In genomic region chr3R:20464267-20464768, dm6 we compare ENCODE assay signal across 4 fruit fly cellular contexts.
A peak's percentile ranks its signal among the peaks of the same experiment; 100 is the strongest.
TF ChIP-seq lines count a peak whose summit lies in the region.

No protein-coding gene starts in this region.

- peak; percentile 51 to 53 for TF ChIP-seq CTCF in S2 (optimal IDR thresholded peaks at IDR 0.05; lab: Kevin White, UChicago)
- TF ChIP-seq CTCF in whole organism, embryonic (GFP tag; optimal IDR thresholded peaks at IDR 0.05; lab: Kevin White, UChicago) = peak; percentile 72

TF ChIP-seq in whole organism, embryonic, 481 proteins besides CTCF, POLR2A, EP300 and RAD21 (continues in another document):
- TF ChIP-seq CG14710 (tag; optimal IDR thresholded peaks at IDR 0.05; lab: Kevin White, UChicago) = no peak
- no peak for TF ChIP-seq kah (GFP tag; optimal IDR thresholded peaks at IDR 0.05; lab: Kevin White, UChicago)
- peak; percentile 22 for TF ChIP-seq pita (GFP tag; optimal IDR thresholded peaks at IDR 0.05; lab: Kevin White, UChicago)
- no peak for TF ChIP-seq CG1603 (tag; optimal IDR thresholded peaks at IDR 0.05; lab: Kevin White, UChicago)
- TF ChIP-seq CG4360 (GFP tag; IDR thresholded peaks at IDR 0.05; lab: Robert Waterston, UW) = no peak
- peak; percentile 89 for TF ChIP-seq CG6654 (GFP tag; optimal IDR thresholded peaks at IDR 0.05; lab: Kevin White, UChicago)
- TF ChIP-seq CG9817 (tag; optimal IDR thresholded peaks at IDR 0.05; lab: Kevin White, UChicago) = no peak
- no peak for TF ChIP-seq HLH54F (GFP tag; optimal IDR thresholded peaks at IDR 0.05; lab: Kevin White, UChicago)
- 0 out of 2 replicates have a peak, but pooled peaks have one; percentile 23 for TF ChIP-seq Dref (GFP tag; IDR thresholded peaks at IDR 0.05; lab: Robert Waterston, UW)
- TF ChIP-seq al (GFP tag; IDR thresholded peaks at IDR 0.05; lab: Robert Waterston, UW) = no peak
- no peak for TF ChIP-seq CG33557 (GFP tag; optimal IDR thresholded peaks at IDR 0.05; lab: Kevin White, UChicago)
- no peak for TF ChIP-seq H15 (GFP tag; IDR thresholded peaks at IDR 0.05; lab: Robert Waterston, UW)
- TF ChIP-seq Nf-YB (GFP tag; optimal IDR thresholded peaks at IDR 0.05; lab: Kevin White, UChicago) = no peak
- TF ChIP-seq Ets65A (GFP tag; lab: Kevin White, UChicago) = peak; percentile 22
- peak; percentile 32; the same call in 1 of the 2 replicates for TF ChIP-seq CG3847 (GFP tag; IDR thresholded peaks at IDR 0.05; lab: Robert Waterston, UW)
- TF ChIP-seq aop (GFP tag; IDR thresholded peaks at IDR 0.05; lab: Robert Waterston, UW) = no peak
- TF ChIP-seq CG14667 (GFP tag; IDR thresholded peaks at IDR 0.05; lab: Robert Waterston, UW) = no peak
- no peak for TF ChIP-seq sna (GFP tag; IDR thresholded peaks at IDR 0.05; lab: Robert Waterston, UW; ENCODE audit: partially characterized antibody)
- no peak for TF ChIP-seq Mes4 (GFP tag; optimal IDR thresholded peaks at IDR 0.05; lab: Kevin White, UChicago)
- no peak for TF ChIP-seq Meics (GFP tag; optimal IDR thresholded peaks at IDR 0.05; lab: Kevin White, UChicago)
- TF ChIP-seq CG11456 (GFP tag; IDR thresholded peaks at IDR 0.05; lab: Robert Waterston, UW) = no peak
- peak; percentile 44 for TF ChIP-seq Myb (GFP tag; optimal IDR thresholded peaks at IDR 0.05; lab: Kevin White, UChicago)
- no peak for TF ChIP-seq crp (GFP tag; optimal IDR thresholded peaks at IDR 0.05; lab: Kevin White, UChicago)
- TF ChIP-seq pzg (GFP tag; optimal IDR thresholded peaks at IDR 0.05; lab: Kevin White, UChicago) = peak; percentile 25
- TF ChIP-seq CG4404 (GFP tag; IDR thresholded peaks at IDR 0.05; lab: Robert Waterston, UW) = no peak
- no peak for TF ChIP-seq fu2 (GFP tag; optimal IDR thresholded peaks at IDR 0.05; lab: Kevin White, UChicago)
- no peak for TF ChIP-seq Lhr (GFP tag; optimal IDR thresholded peaks at IDR 0.05; lab: Kevin White, UChicago)
- TF ChIP-seq amos (GFP tag; IDR thresholded peaks at IDR 0.05; lab: Robert Waterston, UW; ENCODE audit: partially characterized antibody) = peak; percentile 6; the same call in 1 of the 2 replicates
- TF ChIP-seq chinmo (GFP tag; IDR thresholded peaks at IDR 0.05; lab: Robert Waterston, UW; ENCODE audit: partially characterized antibody) = no peak
- no peak for TF ChIP-seq unc-4 (GFP tag; IDR thresholded peaks at IDR 0.05; lab: Robert Waterston, UW; ENCODE audit: partially characterized antibody)

TF ChIP-seq in whole organism, pupa, 21 proteins besides CTCF, POLR2A, EP300 and RAD21:
- TF ChIP-seq CG15710 (tag; optimal IDR thresholded peaks at IDR 0.05; lab: Kevin White, UChicago) = no peak
- 0 out of 3 replicates have a peak, but pooled peaks have one; percentile 8 for TF ChIP-seq CG4496 (GFP tag; IDR thresholded peaks at IDR 0.05; lab: Robert Waterston, UW)

TF ChIP-seq in whole organism, wandering third instar larva, 38 proteins besides CTCF, POLR2A, EP300 and RAD21:
- TF ChIP-seq CG32264 (GFP tag; optimal IDR thresholded peaks at IDR 0.05; lab: Kevin White, UChicago) (no peak), Myc (optimal IDR thresholded peaks at IDR 0.05; lab: Kevin White, UChicago) (peak; percentile 69)
